Fruit fly (Drosophila melanogaster) whole organism, embryonic: ENCODE measurements around the gene Desi.
A peak's percentile ranks its signal among the peaks of the same experiment; 100 is the strongest.

Experiments
- Asciz ChIP-seq: fragments of 200-800 bp; sonication (Bioruptor generic); optimal IDR thresholded peaks from 2 replicates; lab custom pipeline; 2017; ENCODE audit warnings: missing biosample characterization, mild to moderate bottlenecking, missing genetic modification characterization, missing genetic modification reagents
- Atf3 ChIP-seq: fragments of 200-800 bp; sonication (Bioruptor generic); optimal IDR thresholded peaks from 3 replicates; lab custom pipeline; 2016; ENCODE audit warnings: missing biosample characterization, missing genetic modification characterization
- Bgb ChIP-seq: fragments of 200-800 bp; sonication (Bioruptor generic); IDR thresholded peaks from 2 replicates; pipeline ENCODE4 v1.3.6; 2022; ENCODE audit warnings: missing biosample characterization, missing genetic modification characterization; ENCODE audit not compliant: partially characterized antibody
- CG1024 ChIP-seq: fragments of 200-800 bp; sonication (Bioruptor generic); IDR thresholded peaks from 2 replicates; pipeline ENCODE4 v1.3.6; 2022; ENCODE audit warnings: missing biosample characterization, missing genetic modification characterization
- CG12155 ChIP-seq: fragments of 200-800 bp; sonication (Bioruptor generic); optimal IDR thresholded peaks from 3 replicates; lab custom pipeline; 2016; ENCODE audit warnings: missing biosample characterization, missing genetic modification characterization
- CG14014 ChIP-seq: fragments of 200-800 bp; sonication (Bioruptor generic); IDR thresholded peaks from 2 replicates; pipeline ENCODE4 v1.3.6; 2022; ENCODE audit warnings: missing biosample characterization, missing genetic modification characterization
- CG15601 ChIP-seq: fragments of 200-800 bp; sonication (Bioruptor generic); optimal IDR thresholded peaks from 3 replicates; lab custom pipeline; 2019; ENCODE audit warnings: missing biosample characterization, mild to moderate bottlenecking, missing genetic modification characterization, moderate library complexity
- CG1647 ChIP-seq: fragments of 200-800 bp; sonication (Bioruptor generic); optimal IDR thresholded peaks from 3 replicates; lab custom pipeline; 2016; ENCODE audit warnings: missing biosample characterization, missing genetic modification characterization
- CG17359 ChIP-seq: fragments of 200-800 bp; sonication (Bioruptor generic); optimal IDR thresholded peaks from 3 replicates; lab custom pipeline; 2018; ENCODE audit warnings: missing biosample characterization, mild to moderate bottlenecking, missing genetic modification characterization, moderate library complexity
- CG17829 ChIP-seq: fragments of 200-800 bp; optimal IDR thresholded peaks from 2 replicates; lab custom pipeline; 2019; ENCODE audit warnings: missing biosample characterization, mild to moderate bottlenecking, missing genetic modification characterization, moderate library complexity
- CG1832 ChIP-seq: fragments of 200-800 bp; sonication (Bioruptor generic); optimal IDR thresholded peaks from 2 replicates; lab custom pipeline; 2017; ENCODE audit warnings: missing biosample characterization, mild to moderate bottlenecking, missing genetic modification characterization, inconsistent platforms
- CG2199 ChIP-seq: fragments of 200-800 bp; sonication (Bioruptor generic); IDR thresholded peaks from 3 replicates; pipeline ENCODE4 v1.3.6; 2022; ENCODE audit warnings: missing biosample characterization, missing genetic modification characterization
- CG3163 ChIP-seq: fragments of 200-800 bp; sonication (Bioruptor generic); optimal IDR thresholded peaks from 3 replicates; lab custom pipeline; 2016; ENCODE audit warnings: missing biosample characterization, missing genetic modification characterization
- CG32532 ChIP-seq: fragments of 200-800 bp; sonication (Bioruptor generic); IDR thresholded peaks from 2 replicates; pipeline ENCODE4 v1.3.6; 2022; ENCODE audit warnings: missing biosample characterization, missing genetic modification characterization
- CG33213 ChIP-seq: fragments of 200-800 bp; sonication (Bioruptor generic); optimal IDR thresholded peaks from 3 replicates; lab custom pipeline; 2016; ENCODE audit warnings: missing biosample characterization, missing genetic modification characterization
- CG33557 ChIP-seq: fragments of 200-800 bp; sonication (Bioruptor generic); optimal IDR thresholded peaks from 2 replicates; lab custom pipeline; 2019; ENCODE audit warnings: missing biosample characterization, mild to moderate bottlenecking, missing genetic modification characterization, moderate library complexity
- CG5180 ChIP-seq: fragments of 200-800 bp; sonication (Bioruptor generic); optimal IDR thresholded peaks from 3 replicates; lab custom pipeline; 2017; ENCODE audit warnings: missing biosample characterization, missing genetic modification characterization, mild to moderate bottlenecking, moderate library complexity, missing genetic modification reagents
- CG6689 ChIP-seq: fragments of 200-800 bp; sonication (Bioruptor generic); IDR thresholded peaks from 2 replicates; pipeline ENCODE4 v1.3.6; 2022; ENCODE audit warnings: missing biosample characterization, missing genetic modification characterization
- CG7987 ChIP-seq: fragments of 200-800 bp; sonication (Bioruptor generic); optimal IDR thresholded peaks from 2 replicates; lab custom pipeline; 2018; ENCODE audit warnings: missing biosample characterization, mild to moderate bottlenecking, missing genetic modification characterization, moderate library complexity
- CG9817 ChIP-seq: fragments of 200-800 bp; sonication (Bioruptor generic); optimal IDR thresholded peaks from 2 replicates; lab custom pipeline; 2018; ENCODE audit warnings: missing biosample characterization, mild to moderate bottlenecking, missing genetic modification characterization, moderate library complexity
- CG9876 ChIP-seq: fragments of 200-800 bp; sonication (Bioruptor generic); optimal IDR thresholded peaks from 2 replicates; lab custom pipeline; 2016; ENCODE audit warnings: missing biosample characterization, missing genetic modification characterization
- CoRest ChIP-seq: fragments of 200-800 bp; sonication (Bioruptor generic); optimal IDR thresholded peaks from 3 replicates; lab custom pipeline; 2018; ENCODE audit warnings: missing biosample characterization, mild to moderate bottlenecking, missing genetic modification characterization, moderate library complexity
- D19A ChIP-seq: fragments of 200-800 bp; optimal IDR thresholded peaks from 3 replicates; lab custom pipeline; 2019; ENCODE audit warnings: missing biosample characterization, mild to moderate bottlenecking, missing genetic modification characterization, moderate library complexity
- Dref ChIP-seq: fragments of 200-800 bp; sonication (Bioruptor generic); IDR thresholded peaks from 2 replicates; pipeline ENCODE4 v1.3.6; 2022; ENCODE audit warnings: missing biosample characterization, missing genetic modification characterization
- E2f2 ChIP-seq: fragments of 200-800 bp; sonication (Bioruptor generic); IDR thresholded peaks from 2 replicates; pipeline ENCODE4 v1.3.6; 2022; ENCODE audit warnings: missing biosample characterization, missing genetic modification characterization
- HHEX ChIP-seq: fragments of 200-800 bp; sonication (Bioruptor generic); optimal IDR thresholded peaks from 3 replicates; lab custom pipeline; 2017; ENCODE audit warnings: missing biosample characterization, mild to moderate bottlenecking, missing genetic modification characterization, missing genetic modification reagents
- HLH54F ChIP-seq: fragments of 200-800 bp; sonication (Bioruptor generic); optimal IDR thresholded peaks from 3 replicates; lab custom pipeline; 2016; ENCODE audit warnings: missing biosample characterization, missing genetic modification characterization
- HmgD ChIP-seq: fragments of 200-800 bp; sonication (Bioruptor generic); optimal IDR thresholded peaks from 3 replicates; lab custom pipeline; 2016; ENCODE audit warnings: missing biosample characterization, missing genetic modification characterization
- Hr39 ChIP-seq: fragments of >200 bp; optimal IDR thresholded peaks from 2 replicates; lab custom pipeline; 2017
- Hr51 ChIP-seq, 2 experiments: fragments of 200-800 bp; sonication (Bioruptor generic); optimal IDR thresholded peaks; 2 replicates in 1 of 2; 3 replicates in 1 of 2; lab custom pipeline; 2016 to 2018; ENCODE audit warnings: missing biosample characterization in 2 of 2, missing genetic modification characterization in 2 of 2, mild to moderate bottlenecking in 1 of 2, moderate library complexity in 1 of 2
- NC2α ChIP-seq: fragments of 200-800 bp; sonication (Bioruptor generic); optimal IDR thresholded peaks from 2 replicates; lab custom pipeline; 2016; ENCODE audit warnings: missing biosample characterization, missing genetic modification characterization
- NK7.1 ChIP-seq: fragments of 200-800 bp; sonication (Bioruptor generic); optimal IDR thresholded peaks from 3 replicates; lab custom pipeline; 2016; ENCODE audit warnings: missing biosample characterization, missing genetic modification characterization
- Rfx ChIP-seq: fragments of 200-800 bp; sonication (Bioruptor generic); IDR thresholded peaks from 2 replicates; pipeline ENCODE4 v1.3.6; 2022; ENCODE audit warnings: missing biosample characterization, missing genetic modification characterization
- Sox102F ChIP-seq: fragments of 200-800 bp; sonication (Bioruptor generic); optimal IDR thresholded peaks from 2 replicates; lab custom pipeline; 2018; ENCODE audit warnings: missing biosample characterization, mild to moderate bottlenecking, missing genetic modification characterization, moderate library complexity
- chm ChIP-seq: fragments of 200-800 bp; sonication (Bioruptor generic); IDR thresholded peaks from 2 replicates; pipeline ENCODE4 v1.3.6; 2022; ENCODE audit warnings: missing biosample characterization, missing genetic modification characterization
- croc ChIP-seq: fragments of 200-800 bp; sonication (Bioruptor generic); conservative IDR thresholded peaks from 3 replicates; pipeline ENCODE4 v1.3.6; 2022; ENCODE audit warnings: missing biosample characterization, missing genetic modification characterization
- dmrt99B ChIP-seq: fragments of 200-800 bp; sonication (Bioruptor generic); optimal IDR thresholded peaks from 2 replicates; lab custom pipeline; 2018; ENCODE audit warnings: missing biosample characterization, mild to moderate bottlenecking, missing genetic modification characterization, moderate library complexity
- en ChIP-seq: fragments of 200-800 bp; sonication (Bioruptor generic); optimal IDR thresholded peaks from 2 replicates; lab custom pipeline; 2016; ENCODE audit warnings: missing biosample characterization, missing genetic modification characterization
- eve ChIP-seq, 2 experiments: fragments of >200 bp; optimal IDR thresholded peaks; 2 replicates each; lab custom pipeline; 2017; ENCODE audit warnings: missing biosample characterization in 2 of 2, missing genetic modification characterization in 2 of 2
- fd96Cb ChIP-seq: fragments of 200-800 bp; sonication (Bioruptor generic); optimal IDR thresholded peaks from 2 replicates; lab custom pipeline; 2018; ENCODE audit warnings: missing biosample characterization, mild to moderate bottlenecking, missing genetic modification characterization, moderate library complexity
- fu2 ChIP-seq: fragments of 200-800 bp; sonication (Bioruptor generic); optimal IDR thresholded peaks from 2 replicates; lab custom pipeline; 2016; ENCODE audit warnings: missing biosample characterization, missing genetic modification characterization
- gsb ChIP-seq: fragments of 200-800 bp; sonication (Bioruptor generic); IDR thresholded peaks from 2 replicates; pipeline ENCODE4 v1.3.6; 2022; ENCODE audit warnings: missing biosample characterization, missing genetic modification characterization
- h ChIP-seq: fragments of >200 bp; optimal IDR thresholded peaks from 2 replicates; lab custom pipeline; 2017
- hb ChIP-seq: fragments of 200-800 bp; sonication (Bioruptor generic); IDR thresholded peaks from 3 replicates; pipeline ENCODE4 v1.3.6; 2022; ENCODE audit warnings: missing biosample characterization, missing genetic modification characterization; ENCODE audit not compliant: partially characterized antibody
- hth ChIP-seq: fragments of >200 bp; optimal IDR thresholded peaks from 2 replicates; lab custom pipeline; 2017; ENCODE audit warnings: inconsistent platforms
- ken ChIP-seq: fragments of 200-800 bp; sonication (Bioruptor generic); IDR thresholded peaks from 3 replicates; pipeline ENCODE4 v1.3.6; 2022; ENCODE audit warnings: missing biosample characterization, missing genetic modification characterization
- lmd ChIP-seq: fragments of 200-800 bp; sonication (Bioruptor generic); IDR thresholded peaks from 2 replicates; pipeline ENCODE4 v1.3.6; 2022; ENCODE audit warnings: missing biosample characterization, missing genetic modification characterization
- oc ChIP-seq: fragments of 200-800 bp; sonication (Bioruptor generic); optimal IDR thresholded peaks from 2 replicates; lab custom pipeline; 2018; ENCODE audit warnings: missing biosample characterization, mild to moderate bottlenecking, missing genetic modification characterization, moderate library complexity
- peb ChIP-seq: fragments of 200-800 bp; sonication (Bioruptor generic); IDR thresholded peaks from 2 replicates; pipeline ENCODE4 v1.3.6; 2022; ENCODE audit warnings: missing biosample characterization, missing genetic modification characterization
- pho ChIP-seq: fragments of 200-800 bp; sonication (Bioruptor generic); optimal IDR thresholded peaks from 2 replicates; lab custom pipeline; 2016; ENCODE audit warnings: missing biosample characterization, missing genetic modification characterization
- sqz ChIP-seq: fragments of 200-800 bp; sonication (Bioruptor generic); optimal IDR thresholded peaks from 3 replicates; lab custom pipeline; 2018; ENCODE audit warnings: missing biosample characterization, mild to moderate bottlenecking, missing genetic modification characterization
- tap ChIP-seq: fragments of 200-800 bp; optimal IDR thresholded peaks from 3 replicates; lab custom pipeline; 2019; ENCODE audit warnings: missing biosample characterization, mild to moderate bottlenecking, missing genetic modification characterization, moderate library complexity
- zfh1 ChIP-seq: fragments of 200-800 bp; sonication (Bioruptor generic); IDR thresholded peaks from 3 replicates; pipeline ENCODE4 v1.3.6; 2022; ENCODE audit warnings: missing biosample characterization, missing genetic modification characterization

Desi gene

DNA sequence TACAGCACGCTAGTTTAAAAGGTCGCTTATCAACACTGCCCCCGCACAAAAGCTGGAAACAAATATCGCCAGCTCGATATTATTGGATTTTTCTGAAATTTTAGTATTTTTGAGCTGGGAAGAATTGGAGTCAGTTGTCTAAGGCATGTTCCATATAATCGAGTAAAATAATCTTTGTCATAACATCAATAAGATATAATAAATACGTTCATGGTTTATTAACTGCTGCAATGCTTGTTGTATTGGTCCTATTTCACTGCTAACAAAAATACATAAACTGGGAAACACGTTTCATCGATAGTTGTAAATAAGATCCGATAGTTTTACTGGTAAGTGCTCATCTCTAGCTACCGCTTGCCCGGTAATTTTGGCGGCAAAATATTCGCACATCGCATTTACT is 8.8 kb downstream of the Desi start, which contains the start of the genes Art1 and Mcm5 (continued):
- peak; percentile 81 for TF ChIP-seq Bgb (GFP tag; lab: Robert Waterston, UW)
- peak; percentile 51 for TF ChIP-seq CG3163 (GFP tag; lab: Kevin White, UChicago)
- no peak for TF ChIP-seq CG15601 (tag; lab: Kevin White, UChicago)
- TF ChIP-seq CG9817 (tag; lab: Kevin White, UChicago): peak; percentile 45
- peak; percentile 34 for TF ChIP-seq NK7.1 (GFP tag; lab: Kevin White, UChicago)
- no peak for TF ChIP-seq en (GFP tag; lab: Kevin White, UChicago)
- no peak for TF ChIP-seq D19A
- TF ChIP-seq CG14014 (GFP tag; lab: Robert Waterston, UW): no peak
- TF ChIP-seq CG33557 (GFP tag; lab: Kevin White, UChicago): peak; percentile 41
- TF ChIP-seq CG1024 (GFP tag; lab: Robert Waterston, UW): no peak
- TF ChIP-seq fd96Cb (tag; lab: Kevin White, UChicago): no peak
- TF ChIP-seq gsb (GFP tag; lab: Robert Waterston, UW): no peak
- no peak for TF ChIP-seq CG6689 (GFP tag; lab: Robert Waterston, UW)
- TF ChIP-seq dmrt99B (tag; lab: Kevin White, UChicago): no peak
- no peak for TF ChIP-seq zfh1 (GFP tag; lab: Robert Waterston, UW)
- no peak for TF ChIP-seq CG1647 (GFP tag; lab: Kevin White, UChicago)
- no peak for TF ChIP-seq NC2α
- no peak for TF ChIP-seq Hr39 (lab: Kevin White, UChicago)
- no peak for TF ChIP-seq tap (tag; lab: Kevin White, UChicago)
- no peak for TF ChIP-seq CG17359 (tag; lab: Kevin White, UChicago)
- TF ChIP-seq ken (GFP tag; lab: Robert Waterston, UW): 0 out of 3 replicates have a peak, but pooled peaks have one; percentile 51
- peak; percentile 60 for TF ChIP-seq HLH54F (GFP tag; lab: Kevin White, UChicago)
- peak; percentile 25 for TF ChIP-seq CG33213 (GFP tag; lab: Kevin White, UChicago)
- peak; percentile 12; the same call in 1 of the 2 replicates for TF ChIP-seq CG32532 (GFP tag; lab: Robert Waterston, UW)
- no peak for TF ChIP-seq HmgD (GFP tag; lab: Kevin White, UChicago)
- no peak for TF ChIP-seq eve (GFP tag; optimal IDR thresholded peaks at IDR 0.05; lab: Kevin White, UChicago)
- TF ChIP-seq Rfx (GFP tag; lab: Robert Waterston, UW): peak; percentile 53
- peak; percentile 35 for TF ChIP-seq Atf3 (GFP tag; lab: Kevin White, UChicago)
- peak; percentile 91 for TF ChIP-seq hb (GFP tag; lab: Robert Waterston, UW)
- TF ChIP-seq Asciz: no peak
- no peak for TF ChIP-seq oc (tag; lab: Kevin White, UChicago)
- peak; percentile 61 for TF ChIP-seq CG12155
- peak; percentile 51 for TF ChIP-seq Dref (GFP tag; lab: Robert Waterston, UW)
- TF ChIP-seq Hr51 (GFP tag; optimal IDR thresholded peaks at IDR 0.05; lab: Kevin White, UChicago): peak in 1 of 2 experiments; percentile 28
- peak; percentile 34 for TF ChIP-seq fu2 (GFP tag; lab: Kevin White, UChicago)
- no peak for TF ChIP-seq CG5180 (GFP tag; lab: Kevin White, UChicago)
- no peak for TF ChIP-seq CG2199 (GFP tag; lab: Robert Waterston, UW)
- no peak for TF ChIP-seq HHEX (GFP tag; lab: Kevin White, UChicago)
- peak; percentile 60 for TF ChIP-seq pho (GFP tag; lab: Kevin White, UChicago)
- no peak for TF ChIP-seq peb
- no peak for TF ChIP-seq sqz (GFP tag; lab: Kevin White, UChicago)
- TF ChIP-seq CoRest (tag; lab: Kevin White, UChicago): peak; percentile 80
- no peak; the same call in 1 of the 2 replicates for TF ChIP-seq lmd (GFP tag; lab: Robert Waterston, UW)
- no peak for TF ChIP-seq Sox102F
- no peak for TF ChIP-seq CG7987 (GFP tag; lab: Kevin White, UChicago)
- no peak for TF ChIP-seq CG1832 (GFP tag; lab: Kevin White, UChicago)
- TF ChIP-seq h: no peak
- no peak for TF ChIP-seq hth (lab: Kevin White, UChicago)
- TF ChIP-seq CG17829 (tag; lab: Kevin White, UChicago): peak; percentile 49
- TF ChIP-seq E2f2 (GFP tag; lab: Robert Waterston, UW): peak; percentile 77
- TF ChIP-seq croc: peak; percentile 17; the same call in 1 of the 3 replicates
- no peak for TF ChIP-seq CG9876 (GFP tag; lab: Kevin White, UChicago)
- TF ChIP-seq chm (GFP tag; lab: Robert Waterston, UW): no peak
